Worm (Caenorhabditis elegans): Measurements from ENCODE around the gene obr-1.

obr-1 gene

DNA sequence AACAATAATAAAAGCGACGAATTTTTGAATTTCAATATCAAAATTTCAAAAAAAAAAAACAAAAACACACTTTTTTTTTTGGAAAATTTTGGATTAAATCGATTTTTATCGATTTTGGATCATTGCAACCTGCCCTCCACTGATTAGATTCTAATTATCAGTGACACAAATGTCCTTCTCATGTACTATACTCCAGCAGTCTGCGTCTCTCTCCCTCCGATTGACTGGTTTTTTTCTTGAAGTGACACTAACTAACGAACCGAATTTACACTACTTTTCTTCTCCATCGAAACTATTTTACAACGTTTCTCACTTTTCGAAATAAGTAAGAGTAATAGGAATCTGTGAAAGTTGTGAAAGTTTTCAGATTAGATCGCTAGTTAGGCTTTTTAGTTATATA is 29.9 kb downstream of the obr-1 start (continued):
- TF ChIP-seq nhr-12 (tag; optimal IDR thresholded peaks at IDR 0.05) (no peak), lin-15B (tag; optimal IDR thresholded peaks at IDR 0.05) (no peak), grh-1 (GFP tag; IDR thresholded peaks at IDR 0.05) (no peak), mep-1 (tag; optimal IDR thresholded peaks at IDR 0.05) (peak; percentile 6)

DNA sequence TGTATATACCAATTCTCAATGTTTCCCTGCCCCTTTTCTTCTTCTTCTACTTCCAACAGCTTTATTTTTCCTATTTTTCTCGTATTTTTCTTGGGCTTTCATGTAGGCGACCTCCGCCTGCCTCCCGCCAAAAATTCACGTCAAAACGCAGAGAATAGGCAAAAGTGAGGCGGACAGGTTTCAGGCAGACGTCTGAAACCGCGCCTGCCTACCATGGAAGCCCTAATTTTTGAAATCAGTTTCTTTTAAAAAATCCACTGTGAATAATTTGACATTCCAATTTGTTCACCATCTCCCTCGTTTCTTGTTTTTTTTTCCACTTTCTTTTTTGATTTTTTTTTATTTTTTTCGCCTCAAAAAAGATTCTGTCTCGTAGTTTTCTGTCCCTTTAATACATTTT is 31.9 kb downstream of the obr-1 start:
- TF ChIP-seq efl-3 (GFP tag; optimal IDR thresholded peaks at IDR 0.05), result no peak
- no peak for TF ChIP-seq hlh-4 (tag; optimal IDR thresholded peaks at IDR 0.05)
- no peak for TF ChIP-seq xbp-1 (tag; optimal IDR thresholded peaks at IDR 0.05)
- no peak for TF ChIP-seq dpl-1 (GFP tag; optimal IDR thresholded peaks at IDR 0.05)

DNA sequence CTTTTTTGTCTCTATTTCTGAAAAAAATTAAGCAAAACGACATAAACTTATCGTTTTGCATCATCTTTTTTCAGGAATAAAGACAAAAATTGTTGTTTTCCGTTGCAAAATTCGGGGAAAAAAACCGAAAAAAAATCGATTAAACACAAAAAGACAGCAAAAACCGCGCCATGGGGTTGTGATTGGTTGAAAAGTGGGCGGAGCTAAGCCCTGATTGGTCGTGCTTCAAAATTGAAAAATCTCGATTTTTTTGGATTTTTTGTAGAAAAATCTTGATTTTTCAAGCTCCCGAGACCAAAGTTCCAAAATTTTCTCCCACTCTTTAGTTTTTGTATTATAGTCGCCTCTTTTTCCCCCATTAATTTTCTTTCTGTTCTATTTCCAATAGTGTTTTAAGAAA is 32.4 kb downstream of the obr-1 start:
- TF ChIP-seq lin-13 (GFP tag; optimal IDR thresholded peaks at IDR 0.05) (no peak), lin-35 (GFP tag; optimal IDR thresholded peaks at IDR 0.05) (no peak), nhr-84 (tag; optimal IDR thresholded peaks at IDR 0.05) (no peak), zag-1 (tag; optimal IDR thresholded peaks at IDR 0.05) (no peak), sptf-1 (tag; optimal IDR thresholded peaks at IDR 0.05) (no peak)

DNA sequence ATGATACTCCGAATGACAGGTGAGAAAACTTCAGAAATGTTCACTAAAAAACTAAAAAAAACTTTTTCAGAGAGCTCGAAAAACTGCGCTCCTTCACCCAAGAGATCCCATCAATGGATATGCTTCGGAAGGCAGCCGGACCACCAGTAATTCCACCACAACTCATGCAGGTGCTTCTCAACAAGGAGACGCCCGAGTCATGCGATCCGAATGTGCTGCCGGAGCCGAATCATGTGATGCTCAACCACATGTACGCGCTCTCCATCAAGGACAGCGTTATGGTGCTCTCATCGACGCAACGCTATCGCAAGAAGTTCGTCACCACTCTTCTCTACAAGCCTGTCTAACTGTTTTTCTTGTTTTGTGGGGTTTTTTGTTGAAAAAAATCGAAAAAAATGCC is 33.0 kb downstream of the obr-1 start:
- TF ChIP-seq ets-5 (GFP tag; IDR thresholded peaks at IDR 0.05) (0 out of 2 replicates have a peak, but pooled peaks have one; percentile 55), lin-35 (GFP tag; optimal IDR thresholded peaks at IDR 0.05) (no peak), nhr-85 (tag) (peak; percentile 37), nhr-90 (tag; optimal IDR thresholded peaks at IDR 0.05; ENCODE audit: poor library complexity) (no peak), fkh-10 (GFP tag; optimal IDR thresholded peaks at IDR 0.05) (no peak), tlp-1 (tag; optimal IDR thresholded peaks at IDR 0.05) (no peak), zag-1 (tag; optimal IDR thresholded peaks at IDR 0.05) (no peak), efl-1 (optimal IDR thresholded peaks at IDR 0.05) (no peak), efl-1 (GFP tag; optimal IDR thresholded peaks at IDR 0.05 in 1 of 2) (peak in 1 of 2 experiments; percentile 81), grh-1 (GFP tag; IDR thresholded peaks at IDR 0.05) (no peak), ceh-8 (GFP tag; optimal IDR thresholded peaks at IDR 0.05) (no peak)

DNA sequence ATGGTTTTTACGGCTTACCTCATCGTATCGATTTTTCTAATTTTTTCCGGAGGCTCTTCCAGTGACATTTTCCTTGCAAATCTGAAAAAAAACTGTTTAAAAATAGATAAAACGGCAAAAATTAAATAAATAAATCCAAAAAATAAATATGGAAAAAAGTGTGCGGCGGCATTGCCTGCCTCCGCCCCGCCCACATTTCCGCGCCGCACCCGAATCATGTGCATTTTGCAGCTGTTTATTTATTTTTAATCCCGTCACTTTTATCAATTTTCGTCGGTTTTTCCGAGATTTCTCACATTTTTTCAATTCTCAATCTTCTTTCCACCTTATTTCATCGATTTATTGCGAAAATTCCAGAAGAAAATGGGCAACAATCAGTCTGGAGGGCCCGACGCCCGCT is 33.9 kb downstream of the obr-1 start, which contains the start of the genes Y47D3A.14 and aakb-2:
Gene Y47D3A.14 (minus strand): TSS at position 81 of the 400 bp plus-strand sequence.
Gene aakb-2 (plus strand): TSS at position 356 of the 400 bp plus-strand sequence.
- peak in 1 of 2 experiments; percentile 72 for TF ChIP-seq mdl-1 (tag; optimal IDR thresholded peaks at IDR 0.05)
- TF ChIP-seq skn-1 (tag; optimal IDR thresholded peaks at IDR 0.05), result peak; percentile 66
- TF ChIP-seq Y116A8C.19 (tag; optimal IDR thresholded peaks at IDR 0.05; ENCODE audit: borderline replicate concordance), result no peak
- peak; percentile 6 for TF ChIP-seq snpc-4 (tag; optimal IDR thresholded peaks at IDR 0.05)
- peak; percentile 38 for TF ChIP-seq nhr-90 (tag; optimal IDR thresholded peaks at IDR 0.05; ENCODE audit: poor library complexity)
- peak; percentile 52 for TF ChIP-seq fkh-8 (tag; optimal IDR thresholded peaks at IDR 0.05)
- TF ChIP-seq lin-13 (GFP tag; optimal IDR thresholded peaks at IDR 0.05), result no peak
- peak; percentile 71 for TF ChIP-seq nhr-85 (tag)
- TF ChIP-seq ceh-82 (tag; optimal IDR thresholded peaks at IDR 0.05), result peak; percentile 14 to 56 (median 33)
- TF ChIP-seq elt-3 (tag; optimal IDR thresholded peaks at IDR 0.05), result peak in 1 of 6 experiments; percentile 24
- no peak for TF ChIP-seq tlp-1 (tag; optimal IDR thresholded peaks at IDR 0.05)
- TF ChIP-seq alr-1 (tag; optimal IDR thresholded peaks at IDR 0.05; ENCODE audit: borderline replicate concordance), result no peak
- TF ChIP-seq ztf-11 (tag; optimal IDR thresholded peaks at IDR 0.05), result no peak
- TF ChIP-seq C16A3.4 (tag; optimal IDR thresholded peaks at IDR 0.05), result peak; percentile 62
- TF ChIP-seq snu-23 (GFP tag; optimal IDR thresholded peaks at IDR 0.05), result peak; percentile 77
- peak; percentile 28 for TF ChIP-seq dsc-1 (tag; optimal IDR thresholded peaks at IDR 0.05)
- TF ChIP-seq tbx-2 (tag; optimal IDR thresholded peaks at IDR 0.05), result peak; percentile 52
- TF ChIP-seq nhr-77 (tag; optimal IDR thresholded peaks at IDR 0.05), result no peak
- TF ChIP-seq sptf-1 (tag; optimal IDR thresholded peaks at IDR 0.05), result no peak
- peak; percentile 50 for TF ChIP-seq nhr-19 (GFP tag; conservative IDR thresholded peaks at IDR 0.05)
- peak; percentile 87 for TF ChIP-seq unc-130 (tag; optimal IDR thresholded peaks at IDR 0.05)
- peak; percentile 5 for TF ChIP-seq unc-86 (tag; optimal IDR thresholded peaks at IDR 0.05)
- peak; percentile 62 for TF ChIP-seq swsn-7 (tag; optimal IDR thresholded peaks at IDR 0.05)
- peak; percentile 19 to 49 for TF ChIP-seq efl-1 (optimal IDR thresholded peaks at IDR 0.05)
- TF ChIP-seq efl-1 (GFP tag; optimal IDR thresholded peaks at IDR 0.05 in 1 of 2), result peak in 1 of 2 experiments; percentile 60
- peak; percentile 64 for TF ChIP-seq lin-14 (GFP tag; optimal IDR thresholded peaks at IDR 0.05)
- peak; percentile 53 for TF ChIP-seq nhr-47 (tag; optimal IDR thresholded peaks at IDR 0.05)
- no peak for TF ChIP-seq isw-1 (GFP tag; IDR thresholded peaks at IDR 0.05)
- peak; percentile 63 to 66 for TF ChIP-seq lsy-2 (tag; optimal IDR thresholded peaks at IDR 0.05)
- TF ChIP-seq lin-35 (GFP tag; optimal IDR thresholded peaks at IDR 0.05), result peak; percentile 38 to 55
- peak; percentile 42 for TF ChIP-seq rnt-1 (tag; optimal IDR thresholded peaks at IDR 0.05)
- TF ChIP-seq nhr-20 (tag; optimal IDR thresholded peaks at IDR 0.05), result peak; percentile 60
